Fruit fly (Drosophila melanogaster): ENCODE results near the gene CG14377.

Gene CG14377

dm6 chr3R:13382656-13383142, 14.9 kb upstream of the CG14377 start (continued):
- TF ChIP-seq D (optimal IDR thresholded peaks at IDR 0.05) (no peak), D (GFP tag; optimal IDR thresholded peaks at IDR 0.05) (no peak), CG8290 (GFP tag; optimal IDR thresholded peaks at IDR 0.05) (no peak), CG8290 (tag; optimal IDR thresholded peaks at IDR 0.05) (no peak), grau (tag; optimal IDR thresholded peaks at IDR 0.05) (no peak), prd (optimal IDR thresholded peaks at IDR 0.05) (no peak), prd (GFP tag; IDR thresholded peaks at IDR 0.05) (peak; percentile 29; the same call in 1 of the 3 replicates), CG14667 (GFP tag; IDR thresholded peaks at IDR 0.05) (no peak), sd (tag; optimal IDR thresholded peaks at IDR 0.05) (no peak), ro (GFP tag; IDR thresholded peaks at IDR 0.05) (no peak), Ptx1 (GFP tag; IDR thresholded peaks at IDR 0.05) (no peak), BEAF-32 (GFP tag; optimal IDR thresholded peaks at IDR 0.05) (no peak), CG7839 (tag; optimal IDR thresholded peaks at IDR 0.05) (no peak), CG17829 (tag; optimal IDR thresholded peaks at IDR 0.05) (peak; percentile 8), nerfin-2 (GFP tag; IDR thresholded peaks at IDR 0.05; ENCODE audit: partially characterized antibody) (no peak), CG11398 (GFP tag; optimal IDR thresholded peaks at IDR 0.05) (no peak), CG8089 (GFP tag; optimal IDR thresholded peaks at IDR 0.05) (no peak), br (optimal IDR thresholded peaks at IDR 0.05) (no peak), corto (GFP tag; optimal IDR thresholded peaks at IDR 0.05) (no peak), CG15479 (GFP tag; optimal IDR thresholded peaks at IDR 0.05) (peak; percentile 12), seq (GFP tag; IDR thresholded peaks at IDR 0.05) (no peak), gsb-n (tag; optimal IDR thresholded peaks at IDR 0.05) (no peak), insv (GFP tag; optimal IDR thresholded peaks at IDR 0.05) (no peak), CG31365 (tag; optimal IDR thresholded peaks at IDR 0.05) (no peak), dpn (GFP tag; optimal IDR thresholded peaks at IDR 0.05) (peak in 1 of 2 experiments; percentile 22), CG15514 (GFP tag; optimal IDR thresholded peaks at IDR 0.05) (no peak), CG11560 (tag; IDR thresholded peaks at IDR 0.05) (no peak), CG16863 (GFP tag; optimal IDR thresholded peaks at IDR 0.05) (no peak), Optix (GFP tag; IDR thresholded peaks at IDR 0.05) (no peak), CG13123 (GFP tag; optimal IDR thresholded peaks at IDR 0.05) (no peak), dan (GFP tag; IDR thresholded peaks at IDR 0.05) (no peak), CG14860 (GFP tag; IDR thresholded peaks at IDR 0.05; ENCODE audit: partially characterized antibody) (no peak), Dbx (GFP tag; IDR thresholded peaks at IDR 0.05) (0 out of 3 replicates have a peak, but pooled peaks have one; percentile 23), CG10565 (GFP tag; optimal IDR thresholded peaks at IDR 0.05) (no peak), NC2α (GFP tag; optimal IDR thresholded peaks at IDR 0.05) (no peak), sc (optimal IDR thresholded peaks at IDR 0.05) (no peak), sc (GFP tag; optimal IDR thresholded peaks at IDR 0.05) (no peak), CG12104 (GFP tag; optimal IDR thresholded peaks at IDR 0.05) (no peak), Pdp1 (GFP tag; optimal IDR thresholded peaks at IDR 0.05) (no peak), CG2120 (GFP tag; optimal IDR thresholded peaks at IDR 0.05) (peak; percentile 59), Bdp1 (GFP tag; optimal IDR thresholded peaks at IDR 0.05) (no peak), danr (GFP tag; IDR thresholded peaks at IDR 0.05) (no peak), eyg (GFP tag; optimal IDR thresholded peaks at IDR 0.05) (peak; percentile 51), gce (GFP tag; IDR thresholded peaks at IDR 0.05) (no peak), wek (GFP tag; optimal IDR thresholded peaks at IDR 0.05) (no peak), Med (GFP tag) (peak; percentile 92), Mrtf (GFP tag; IDR thresholded peaks at IDR 0.05) (no peak), Six4 (GFP tag; optimal IDR thresholded peaks at IDR 0.05) (peak; percentile 5), CG31441 (GFP tag; IDR thresholded peaks at IDR 0.05) (no peak), CG17361 (GFP tag; IDR thresholded peaks at IDR 0.05) (no peak), Dp (GFP tag; optimal IDR thresholded peaks at IDR 0.05) (no peak), Awh (GFP tag; IDR thresholded peaks at IDR 0.05) (no peak), Ravus (GFP tag; IDR thresholded peaks at IDR 0.05) (no peak), cas (GFP tag; IDR thresholded peaks at IDR 0.05) (no peak)
